Fruit fly (Drosophila melanogaster): ENCODE results near the gene Mis12.

dm6 chr3L:6955254-6956229 is 13.3 kb downstream of the Mis12 start, which contains the start of the genes CG10077 and CG9948:
- TF ChIP-seq Hr4 (GFP tag; optimal IDR thresholded peaks at IDR 0.05) (peak; percentile 92), CG6163 (GFP tag; IDR thresholded peaks at IDR 0.05) (peak; percentile 91), Blimp-1 (GFP tag; optimal IDR thresholded peaks at IDR 0.05) (peak; percentile 67), CG11762 (GFP tag; optimal IDR thresholded peaks at IDR 0.05; ENCODE audit: insufficient read depth) (peak; percentile 83), fd59A (GFP tag; optimal IDR thresholded peaks at IDR 0.05) (peak; percentile 83)

All from whole organism, prepupa.